Fruit fly (Drosophila melanogaster): Measurements from ENCODE around the gene Lint-1.

Gene Lint-1

DNA sequence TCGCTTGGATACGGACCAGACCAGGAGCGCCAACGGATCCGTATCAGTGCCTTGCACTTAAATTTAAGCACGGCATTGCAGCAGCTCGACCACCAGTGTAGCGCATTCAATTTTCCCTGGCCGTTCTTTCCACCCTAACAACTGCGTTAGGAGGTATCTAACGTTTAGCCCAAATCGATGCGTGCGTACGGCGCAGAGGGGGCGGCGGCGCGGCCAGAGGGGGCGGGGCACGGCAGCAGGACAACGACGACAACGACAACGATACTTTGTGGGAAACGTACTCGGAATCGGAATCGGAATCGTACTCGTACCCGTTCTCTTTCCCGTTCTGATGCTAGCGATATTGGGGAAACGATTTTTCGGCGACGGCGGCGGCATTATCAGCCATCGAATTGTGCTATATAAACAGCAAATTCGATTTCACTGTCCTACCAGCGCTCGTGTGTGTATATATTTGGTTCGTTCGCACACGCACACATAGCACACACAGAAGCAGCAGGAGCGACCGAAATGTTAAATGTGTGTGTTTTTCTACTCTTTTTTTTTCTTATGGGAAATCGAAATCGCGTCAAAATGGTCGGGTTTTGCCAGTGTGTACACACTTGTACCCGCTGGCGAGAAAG, 24.9 kb upstream of the Lint-1 start, which contains the start of gene CG11122:
TSS of gene CG11122 (minus strand) at position 601 of the 623 bp plus-strand sequence.
- TF ChIP-seq cnc (optimal IDR thresholded peaks at IDR 0.05) = no peak
- TF ChIP-seq Mnt (GFP tag; optimal IDR thresholded peaks at IDR 0.05) = peak; percentile 7

DNA sequence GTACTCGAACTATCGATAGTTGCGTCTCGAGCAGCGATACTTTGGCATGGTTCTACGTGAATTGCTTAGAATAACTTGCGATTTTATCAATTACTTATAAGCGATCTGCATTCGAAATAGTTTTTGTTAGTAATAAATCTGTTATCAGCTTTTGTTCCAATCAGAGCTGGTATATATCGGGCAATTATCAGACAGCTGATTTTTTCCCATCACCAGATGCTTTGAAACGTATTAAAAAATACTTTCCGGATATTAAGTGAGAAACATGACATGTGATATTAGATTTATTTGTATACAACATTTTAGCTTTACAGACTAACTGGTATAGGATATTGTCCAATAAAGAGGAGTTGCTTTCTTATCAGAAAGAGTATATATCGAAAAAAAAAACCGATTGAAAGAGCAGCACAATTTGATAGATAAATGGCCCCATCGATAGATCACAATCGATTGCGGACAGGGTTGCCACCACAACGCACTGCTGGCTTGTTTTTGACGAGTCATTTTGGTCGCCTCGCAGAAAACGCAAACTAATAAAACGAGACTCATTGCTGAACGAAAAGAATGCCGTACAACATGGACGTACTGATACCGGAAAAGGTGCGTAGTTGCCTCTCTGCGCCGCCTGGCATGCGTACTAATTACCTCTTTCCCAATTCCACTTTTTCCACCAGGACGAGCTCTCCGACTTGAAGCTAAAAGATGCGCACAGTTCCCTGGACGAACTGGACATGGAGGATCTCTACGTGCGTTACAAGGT, 24.2 kb upstream of the Lint-1 start, which contains the start of gene Rpt3:
TSS of gene Rpt3 (plus strand) at position 353 of the 760 bp plus-strand sequence.
- TF ChIP-seq CG1620 (GFP tag; optimal IDR thresholded peaks at IDR 0.05) = peak; percentile 34
- TF ChIP-seq CG7045 (GFP tag; optimal IDR thresholded peaks at IDR 0.05) = no peak
- TF ChIP-seq CG12768 (GFP tag; optimal IDR thresholded peaks at IDR 0.05) = no peak
- TF ChIP-seq CG33017 (tag; optimal IDR thresholded peaks at IDR 0.05) = no peak
- TF ChIP-seq Clk (GFP tag; optimal IDR thresholded peaks at IDR 0.05) = no peak
- TF ChIP-seq CG11617 (GFP tag; optimal IDR thresholded peaks at IDR 0.05) = peak; percentile 34
- no peak for TF ChIP-seq Mnt (GFP tag; optimal IDR thresholded peaks at IDR 0.05)
- TF ChIP-seq CG14711 (tag; optimal IDR thresholded peaks at IDR 0.05) = peak; percentile 91
- TF ChIP-seq ovo (GFP tag; optimal IDR thresholded peaks at IDR 0.05) = peak; percentile 46
- no peak for TF ChIP-seq bab1 (GFP tag; optimal IDR thresholded peaks at IDR 0.05)
- no peak for TF ChIP-seq toe (GFP tag; optimal IDR thresholded peaks at IDR 0.05)
- TF ChIP-seq cnc (optimal IDR thresholded peaks at IDR 0.05) = peak; percentile 86 to 97
- no peak for TF ChIP-seq cic (GFP tag; optimal IDR thresholded peaks at IDR 0.05)
- TF ChIP-seq pad (GFP tag; optimal IDR thresholded peaks at IDR 0.05) = no peak
- TF ChIP-seq Hr96 (GFP tag; optimal IDR thresholded peaks at IDR 0.05) = no peak
- TF ChIP-seq tj (GFP tag; optimal IDR thresholded peaks at IDR 0.05) = peak; percentile 37
- TF ChIP-seq CG7101 (tag; optimal IDR thresholded peaks at IDR 0.05) = peak; percentile 33
- no peak for TF ChIP-seq Crg-1 (GFP tag; optimal IDR thresholded peaks at IDR 0.05)
- no peak for TF ChIP-seq kay (GFP tag; ENCODE audit: borderline replicate concordance)
- TF ChIP-seq CG5204 (GFP tag; optimal IDR thresholded peaks at IDR 0.05) = no peak

DNA sequence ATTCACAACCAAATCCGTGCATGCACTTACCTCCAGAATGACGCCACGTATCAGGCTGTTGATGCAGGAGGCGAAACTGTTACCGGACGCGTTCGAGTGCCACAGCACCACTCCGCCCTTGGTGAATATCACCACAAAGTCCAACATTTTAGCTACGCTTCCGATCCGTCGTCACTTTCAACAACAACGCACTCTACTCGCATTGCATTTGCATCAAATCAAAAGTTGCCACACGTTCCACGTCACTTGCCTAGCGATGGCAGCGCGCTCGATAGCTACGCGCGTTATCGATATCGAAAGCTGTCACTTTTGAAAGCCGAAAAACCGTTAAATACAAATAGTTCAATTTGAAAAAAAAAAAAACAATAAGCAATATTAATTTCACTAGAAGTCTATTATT, 20.3 kb upstream of the Lint-1 start, which contains the start of gene SrpRalpha:
TSS of gene SrpRalpha (minus strand) at position 260 of the 400 bp plus-strand sequence.
- TF ChIP-seq pad (GFP tag; optimal IDR thresholded peaks at IDR 0.05) (no peak), bab1 (GFP tag; optimal IDR thresholded peaks at IDR 0.05) (peak; percentile 9)

DNA sequence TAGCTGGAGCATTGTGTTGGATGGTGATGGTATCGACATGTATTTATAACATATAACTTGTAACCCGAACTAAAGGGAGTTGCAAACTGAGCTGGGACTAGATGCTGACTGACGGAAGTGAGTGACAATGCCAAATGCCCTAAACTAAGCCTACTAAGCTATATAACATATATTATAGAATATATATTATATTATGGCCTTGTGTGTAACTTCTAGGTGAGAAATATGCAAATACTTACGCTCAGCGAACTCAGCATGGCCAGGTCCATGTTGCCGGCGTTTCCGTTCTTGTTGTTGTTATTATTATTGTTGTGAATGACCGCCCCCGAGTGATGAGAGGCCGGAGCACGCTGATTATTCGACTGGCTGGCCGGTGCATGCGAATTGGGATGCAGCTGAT, 16.8 kb upstream of the Lint-1 start, which contains the start of gene CG44385:
TSS of gene CG44385 (minus strand) at position 101 of the 400 bp plus-strand sequence.
- no peak for TF ChIP-seq ovo (GFP tag; optimal IDR thresholded peaks at IDR 0.05)
- TF ChIP-seq CG11617 (GFP tag; optimal IDR thresholded peaks at IDR 0.05) = no peak
- TF ChIP-seq CG14711 (tag; optimal IDR thresholded peaks at IDR 0.05) = no peak
- TF ChIP-seq cic (GFP tag; optimal IDR thresholded peaks at IDR 0.05) = no peak
- TF ChIP-seq toe (GFP tag; optimal IDR thresholded peaks at IDR 0.05) = no peak
- no peak for TF ChIP-seq Crg-1 (GFP tag; optimal IDR thresholded peaks at IDR 0.05)
- no peak for TF ChIP-seq Hr96 (GFP tag; optimal IDR thresholded peaks at IDR 0.05)
- no peak for TF ChIP-seq CG1620 (GFP tag; optimal IDR thresholded peaks at IDR 0.05)
- no peak for TF ChIP-seq pad (GFP tag; optimal IDR thresholded peaks at IDR 0.05)
- no peak for TF ChIP-seq Clk (GFP tag; optimal IDR thresholded peaks at IDR 0.05)
- no peak for TF ChIP-seq CG7045 (GFP tag; optimal IDR thresholded peaks at IDR 0.05)
- no peak for TF ChIP-seq cnc (optimal IDR thresholded peaks at IDR 0.05)
- TF ChIP-seq Mnt (GFP tag; optimal IDR thresholded peaks at IDR 0.05) = no peak

DNA sequence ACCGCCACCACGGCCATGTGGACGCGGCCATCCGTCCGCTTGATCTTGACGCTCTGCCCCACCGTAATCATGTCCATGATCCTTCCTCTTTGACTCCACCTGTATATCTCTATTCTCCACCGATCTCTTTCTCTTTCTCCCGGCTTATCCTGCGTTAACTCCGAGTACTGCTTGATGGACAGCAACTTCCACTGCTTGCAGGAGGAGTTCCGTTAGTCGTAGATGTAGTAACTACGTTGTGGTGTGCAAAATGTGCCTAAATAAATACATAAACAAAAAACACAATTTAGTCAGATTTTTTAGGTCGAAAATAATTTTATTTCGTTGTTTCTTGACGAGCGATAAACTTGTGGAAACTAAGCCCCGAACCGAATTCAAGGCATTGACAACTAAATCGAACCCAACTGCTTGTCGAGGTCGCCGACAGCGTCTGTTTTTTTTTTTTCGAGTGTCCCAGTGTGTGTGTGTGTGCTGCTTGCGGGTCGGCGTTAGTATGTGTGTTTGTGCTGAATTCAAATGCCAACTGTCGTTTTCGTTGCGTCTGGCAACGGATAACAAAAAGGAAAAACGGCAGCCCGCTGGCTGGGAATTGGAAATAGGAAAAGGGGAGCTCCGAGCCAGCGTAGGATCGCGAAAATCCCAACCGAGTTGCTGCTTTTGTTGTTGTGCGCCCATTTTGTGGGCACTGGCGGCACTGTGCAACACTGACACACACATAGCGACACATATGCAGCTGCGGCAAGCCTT, 13.1 kb upstream of the Lint-1 start:
- TF ChIP-seq Crg-1 (GFP tag; optimal IDR thresholded peaks at IDR 0.05) = no peak
- no peak for TF ChIP-seq bab1 (GFP tag; optimal IDR thresholded peaks at IDR 0.05)
- TF ChIP-seq CG1620 (GFP tag; optimal IDR thresholded peaks at IDR 0.05) = peak; percentile 23
- TF ChIP-seq CG7045 (GFP tag; optimal IDR thresholded peaks at IDR 0.05) = no peak
- no peak for TF ChIP-seq CG33017 (tag; optimal IDR thresholded peaks at IDR 0.05)
- no peak for TF ChIP-seq CG11617 (GFP tag; optimal IDR thresholded peaks at IDR 0.05)
- TF ChIP-seq CG14711 (tag; optimal IDR thresholded peaks at IDR 0.05) = no peak
- no peak for TF ChIP-seq cnc (optimal IDR thresholded peaks at IDR 0.05)
- no peak for TF ChIP-seq Hr96 (GFP tag; optimal IDR thresholded peaks at IDR 0.05)
- TF ChIP-seq Clk (GFP tag; optimal IDR thresholded peaks at IDR 0.05) = no peak
- no peak for TF ChIP-seq CG7101 (tag; optimal IDR thresholded peaks at IDR 0.05)
- no peak for TF ChIP-seq tj (GFP tag; optimal IDR thresholded peaks at IDR 0.05)
- peak; percentile 33 for TF ChIP-seq ovo (GFP tag; optimal IDR thresholded peaks at IDR 0.05)
- TF ChIP-seq CG5204 (GFP tag; optimal IDR thresholded peaks at IDR 0.05) = no peak
- no peak for TF ChIP-seq pad (GFP tag; optimal IDR thresholded peaks at IDR 0.05)
- TF ChIP-seq kay (GFP tag; ENCODE audit: borderline replicate concordance) = no peak
- TF ChIP-seq CG12768 (GFP tag; optimal IDR thresholded peaks at IDR 0.05) = no peak

Data from whole organism, adult.